Fruit fly (Drosophila melanogaster): ENCODE measurements around the gene SH3PX1.
A peak's percentile ranks its signal among the peaks of the same experiment; 100 is the strongest.

SH3PX1 gene

dm6 chr3L:9716595-9716994 is 3.0 kb upstream of the SH3PX1 start:
- TF ChIP-seq sisA (GFP tag; IDR thresholded peaks at IDR 0.05) (no peak), gcm (GFP tag; optimal IDR thresholded peaks at IDR 0.05) (peak; percentile 62), CG9215 (GFP tag; IDR thresholded peaks at IDR 0.05) (no peak), Pdp1 (GFP tag; optimal IDR thresholded peaks at IDR 0.05) (peak in 1 of 2 experiments; percentile 40), CG34224 (GFP tag; IDR thresholded peaks at IDR 0.05; ENCODE audit: partially characterized antibody) (no peak), CG15696 (tag; optimal IDR thresholded peaks at IDR 0.05) (no peak), Awh (GFP tag; IDR thresholded peaks at IDR 0.05) (no peak), vvl (GFP tag; IDR thresholded peaks at IDR 0.05) (no peak), CG14014 (GFP tag; IDR thresholded peaks at IDR 0.05) (no peak), E2f2 (GFP tag; IDR thresholded peaks at IDR 0.05) (no peak), CG30403 (GFP tag; optimal IDR thresholded peaks at IDR 0.05) (no peak), B-H2 (GFP tag; optimal IDR thresholded peaks at IDR 0.05) (no peak)

DNA sequence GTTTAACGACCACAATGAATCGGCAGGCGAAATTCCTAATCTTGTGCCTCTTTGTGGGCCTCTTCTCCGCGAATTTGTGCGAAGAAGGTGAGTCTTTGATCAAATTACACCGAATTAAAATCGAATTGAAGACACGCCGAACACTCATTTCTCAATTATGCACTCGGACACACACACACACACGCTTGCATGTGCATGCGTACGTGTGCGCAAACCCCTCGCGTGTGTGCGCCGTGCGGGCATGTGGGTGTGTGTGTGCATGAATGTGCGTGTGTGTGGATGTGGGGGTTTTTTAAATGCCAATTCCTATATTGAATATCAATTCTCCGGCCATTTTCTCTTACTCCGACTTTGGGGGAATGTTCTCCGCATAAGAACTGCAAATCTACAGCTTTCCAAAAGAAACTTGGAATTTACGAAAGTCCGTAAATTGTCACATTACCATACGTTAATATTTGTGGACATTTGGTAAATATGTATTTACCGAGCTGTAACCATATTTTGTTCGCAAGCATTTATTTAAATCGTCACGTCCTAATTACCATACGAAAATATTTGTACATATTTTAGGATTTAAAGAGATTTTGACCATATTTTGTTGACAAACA is 1.0 kb upstream of the SH3PX1 start:
- TF ChIP-seq CG2199 (GFP tag; IDR thresholded peaks at IDR 0.05): 0 out of 3 replicates have a peak, but pooled peaks have one; percentile 70
- 0 out of 4 replicates have a peak, but pooled peaks have one; percentile 26 for TF ChIP-seq Dll (GFP tag; IDR thresholded peaks at IDR 0.05; ENCODE audit: partially characterized antibody)
- peak; percentile 100 for TF ChIP-seq cg (GFP tag; optimal IDR thresholded peaks at IDR 0.05)
- TF ChIP-seq YL-1 (GFP tag; optimal IDR thresholded peaks at IDR 0.05): peak; percentile 71
- no peak for TF ChIP-seq Mrtf (GFP tag; IDR thresholded peaks at IDR 0.05)
- TF ChIP-seq Atf-2 (GFP tag; optimal IDR thresholded peaks at IDR 0.05): no peak
- TF ChIP-seq bbx (GFP tag; IDR thresholded peaks at IDR 0.05; ENCODE audit: partially characterized antibody): no peak
- no peak for TF ChIP-seq CG5180 (GFP tag; optimal IDR thresholded peaks at IDR 0.05)
- TF ChIP-seq CG6254 (GFP tag; optimal IDR thresholded peaks at IDR 0.05): no peak
- peak; percentile 2 for TF ChIP-seq CG17912 (GFP tag; optimal IDR thresholded peaks at IDR 0.05)
- TF ChIP-seq Asciz (GFP tag; optimal IDR thresholded peaks at IDR 0.05): peak; percentile 30
- TF ChIP-seq CG34422 (GFP tag; IDR thresholded peaks at IDR 0.05): peak; percentile 67; the same call in 2 of the 3 replicates
- TF ChIP-seq chinmo (GFP tag; IDR thresholded peaks at IDR 0.05; ENCODE audit: partially characterized antibody): peak; percentile 93; the same call in 3 of the 4 replicates
- peak; percentile 14 for TF ChIP-seq nom (GFP tag; optimal IDR thresholded peaks at IDR 0.05)
- peak; percentile 22 for TF ChIP-seq CG4617 (GFP tag; optimal IDR thresholded peaks at IDR 0.05; ENCODE audit: borderline replicate concordance)
- TF ChIP-seq CG3726 (GFP tag; IDR thresholded peaks at IDR 0.05): no peak
- peak; percentile 3 for TF ChIP-seq nerfin-1 (tag; optimal IDR thresholded peaks at IDR 0.05)
- TF ChIP-seq ci (GFP tag; IDR thresholded peaks at IDR 0.05): 0 out of 3 replicates have a peak, but pooled peaks have one; percentile 50
- 0 out of 2 replicates have a peak, but pooled peaks have one; percentile 3 for TF ChIP-seq onecut (GFP tag; IDR thresholded peaks at IDR 0.05)
- no peak for TF ChIP-seq ERR (GFP tag; optimal IDR thresholded peaks at IDR 0.05)
- TF ChIP-seq Trl (optimal IDR thresholded peaks at IDR 0.05): peak in 1 of 2 experiments; percentile 29
- no peak for TF ChIP-seq Trl (GFP tag; optimal IDR thresholded peaks at IDR 0.05)
- TF ChIP-seq CG8478 (optimal IDR thresholded peaks at IDR 0.05): peak; percentile 88
- peak; percentile 9 for TF ChIP-seq CG18599 (GFP tag; optimal IDR thresholded peaks at IDR 0.05)
- no peak for TF ChIP-seq HLH3B (GFP tag; IDR thresholded peaks at IDR 0.05)
- peak; percentile 56 for TF ChIP-seq gcm (GFP tag; optimal IDR thresholded peaks at IDR 0.05)
- TF ChIP-seq CG32767 (GFP tag; IDR thresholded peaks at IDR 0.05): peak; percentile 41; the same call in 1 of the 2 replicates
- no peak for TF ChIP-seq psq (GFP tag; optimal IDR thresholded peaks at IDR 0.05)
- TF ChIP-seq CG17186 (GFP tag; optimal IDR thresholded peaks at IDR 0.05): no peak
- TF ChIP-seq slbo (GFP tag; IDR thresholded peaks at IDR 0.05): no peak
- TF ChIP-seq CG14441 (GFP tag; IDR thresholded peaks at IDR 0.05): 0 out of 2 replicates have a peak, but pooled peaks have one; percentile 17
- TF ChIP-seq row (GFP tag; IDR thresholded peaks at IDR 0.05): no peak
- TF ChIP-seq sr (GFP tag; IDR thresholded peaks at IDR 0.05): peak; percentile 84
- peak; percentile 4 for TF ChIP-seq kni (GFP tag; optimal IDR thresholded peaks at IDR 0.05)
- peak; percentile 76 for TF ChIP-seq MESR4 (GFP tag; optimal IDR thresholded peaks at IDR 0.05)
- TF ChIP-seq CG9817 (tag; optimal IDR thresholded peaks at IDR 0.05): no peak
- TF ChIP-seq sd (tag; optimal IDR thresholded peaks at IDR 0.05): peak; percentile 44
- TF ChIP-seq CG34376 (GFP tag; optimal IDR thresholded peaks at IDR 0.05): peak; percentile 10

All from whole organism, embryonic.